Fruit fly (Drosophila melanogaster) whole organism, embryonic: Measurements from ENCODE around the gene RpL32.

Experiments used
- Bdp1 ChIP-seq: fragments of 200-800 bp; sonication (Bioruptor generic); optimal IDR thresholded peaks from 3 replicates; lab custom pipeline; 2016; ENCODE audit warnings: missing biosample characterization, missing genetic modification characterization
- Blimp-1 ChIP-seq: fragments of 200-800 bp; sonication (Bioruptor generic); optimal IDR thresholded peaks from 3 replicates; lab custom pipeline; 2018; ENCODE audit warnings: missing biosample characterization, missing genetic modification characterization, mild to moderate bottlenecking, moderate library complexity, missing genetic modification reagents
- Bteb2 ChIP-seq: fragments of 200-800 bp; sonication (Bioruptor generic); optimal IDR thresholded peaks from 2 replicates; lab custom pipeline; 2016; ENCODE audit warnings: missing biosample characterization, missing genetic modification characterization
- CG10274 ChIP-seq: fragments of 200-800 bp; sonication (Bioruptor generic); optimal IDR thresholded peaks from 3 replicates; lab custom pipeline; 2017; ENCODE audit warnings: missing biosample characterization, mild to moderate bottlenecking, missing genetic modification characterization
- CG10431 ChIP-seq: fragments of 200-800 bp; sonication (Bioruptor generic); optimal IDR thresholded peaks from 3 replicates; lab custom pipeline; 2018; ENCODE audit warnings: missing biosample characterization, mild to moderate bottlenecking, missing genetic modification characterization
- CG18619 ChIP-seq: fragments of 200-800 bp; sonication (Bioruptor generic); optimal IDR thresholded peaks from 3 replicates; lab custom pipeline; 2017; ENCODE audit warnings: missing biosample characterization, mild to moderate bottlenecking, missing genetic modification characterization
- CG8359 ChIP-seq: fragments of 200-800 bp; sonication (Bioruptor generic); optimal IDR thresholded peaks from 2 replicates; lab custom pipeline; 2017; ENCODE audit warnings: missing biosample characterization, mild to moderate bottlenecking, missing genetic modification characterization, borderline replicate concordance
- CoRest ChIP-seq: fragments of 200-800 bp; sonication (Bioruptor generic); optimal IDR thresholded peaks from 3 replicates; lab custom pipeline; 2018; ENCODE audit warnings: missing biosample characterization, mild to moderate bottlenecking, missing genetic modification characterization, moderate library complexity
- Dip3 ChIP-seq: fragments of 200-800 bp; sonication (Bioruptor generic); optimal IDR thresholded peaks from 3 replicates; lab custom pipeline; 2016; ENCODE audit warnings: missing biosample characterization, missing genetic modification characterization
- Opbp ChIP-seq: fragments of 200-800 bp; sonication (Bioruptor generic); IDR thresholded peaks from 3 replicates; pipeline ENCODE4 v1.3.6; 2022; ENCODE audit warnings: missing biosample characterization, missing genetic modification characterization; ENCODE audit not compliant: partially characterized antibody
- PHDP ChIP-seq: fragments of 200-800 bp; sonication (Bioruptor generic); optimal IDR thresholded peaks from 3 replicates; lab custom pipeline; 2018; ENCODE audit warnings: missing biosample characterization, mild to moderate bottlenecking, missing genetic modification characterization, moderate library complexity
- ac ChIP-seq: fragments of 200-800 bp; sonication (Bioruptor generic); optimal IDR thresholded peaks from 3 replicates; lab custom pipeline; 2017; ENCODE audit warnings: missing biosample characterization, mild to moderate bottlenecking, missing genetic modification characterization
- jigr1 ChIP-seq: fragments of 200-800 bp; sonication (Bioruptor generic); IDR thresholded peaks from 3 replicates; pipeline ENCODE4 v1.3.6; 2022; ENCODE audit warnings: missing biosample characterization, missing genetic modification characterization
- wdn ChIP-seq: fragments of 200-800 bp; sonication (Bioruptor generic); IDR thresholded peaks from 2 replicates; pipeline ENCODE4 v1.3.6; 2022; ENCODE audit warnings: missing biosample characterization, missing genetic modification characterization

DNA sequence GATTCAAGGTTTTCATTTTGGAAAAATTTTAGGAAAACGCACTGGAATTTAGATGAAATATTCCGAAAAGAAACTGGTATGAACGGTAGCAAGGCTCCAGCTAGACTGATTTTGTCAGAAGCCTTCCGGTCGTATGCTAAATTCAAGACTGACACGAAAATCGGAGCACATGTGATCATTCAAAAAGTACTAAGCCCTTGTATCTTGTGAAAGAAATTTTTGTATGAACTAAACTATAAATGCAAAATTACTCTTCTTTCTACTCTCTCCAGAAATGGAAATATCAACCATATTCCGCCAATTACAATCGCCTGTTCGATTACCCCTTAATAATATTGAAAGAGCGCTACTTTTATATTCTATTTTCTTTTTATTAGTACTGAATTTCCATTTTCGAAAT lies 8.3 kb downstream of the RpL32 start, which contains the start of gene ocn:
- TF ChIP-seq Bteb2 = no peak
- no peak for TF ChIP-seq jigr1 (GFP tag; lab: Robert Waterston, UW)
- TF ChIP-seq ac = no peak
- TF ChIP-seq Blimp-1 = no peak
- TF ChIP-seq CG10431 (GFP tag; lab: Kevin White, UChicago) = no peak
- TF ChIP-seq CG8359 (GFP tag; lab: Kevin White, UChicago) = no peak
- TF ChIP-seq Opbp = no peak
- no peak for TF ChIP-seq CoRest (tag; lab: Kevin White, UChicago)
- TF ChIP-seq Dip3 (GFP tag; lab: Kevin White, UChicago) = no peak
- TF ChIP-seq PHDP (tag; lab: Kevin White, UChicago) = no peak
- TF ChIP-seq Bdp1 (GFP tag; lab: Kevin White, UChicago) = no peak
- TF ChIP-seq wdn (GFP tag; lab: Robert Waterston, UW) = no peak
- no peak for TF ChIP-seq CG10274
- no peak for TF ChIP-seq CG18619
